Fruit fly (Drosophila melanogaster) whole organism, embryonic: Measurements from ENCODE around the gene Bcat.

Experiments
- ATbp ChIP-seq: fragments of 200-800 bp; sonication (Bioruptor generic); optimal IDR thresholded peaks from 2 replicates; lab custom pipeline; 2017; ENCODE audit warnings: missing biosample characterization, mild to moderate bottlenecking, missing genetic modification characterization, missing genetic modification reagents
- CG11504 ChIP-seq: fragments of 200-800 bp; sonication (Bioruptor generic); optimal IDR thresholded peaks from 3 replicates; lab custom pipeline; 2019; ENCODE audit warnings: missing biosample characterization, mild to moderate bottlenecking, missing genetic modification characterization, moderate library complexity
- CG12236 ChIP-seq: fragments of 200-800 bp; sonication (Bioruptor generic); optimal IDR thresholded peaks from 2 replicates; lab custom pipeline; 2016; ENCODE audit warnings: missing biosample characterization, missing genetic modification characterization
- CG1603 ChIP-seq: fragments of 200-800 bp; sonication (Bioruptor generic); optimal IDR thresholded peaks from 2 replicates; lab custom pipeline; 2019; ENCODE audit warnings: missing biosample characterization, mild to moderate bottlenecking, missing genetic modification characterization, moderate library complexity
- CG16779 ChIP-seq: fragments of 200-800 bp; sonication (Bioruptor generic); IDR thresholded peaks from 2 replicates; pipeline ENCODE4 v1.3.6; 2022; ENCODE audit warnings: missing biosample characterization, missing genetic modification characterization
- CG16813 ChIP-seq: fragments of 200-800 bp; sonication (Bioruptor generic); IDR thresholded peaks from 3 replicates; pipeline ENCODE4 v1.3.6; 2022; ENCODE audit warnings: missing biosample characterization, missing genetic modification characterization; ENCODE audit not compliant: partially characterized antibody
- CG16815 ChIP-seq: fragments of 200-800 bp; sonication (Bioruptor generic); optimal IDR thresholded peaks from 3 replicates; lab custom pipeline; 2017; ENCODE audit warnings: missing biosample characterization, mild to moderate bottlenecking, missing genetic modification characterization
- CG17385 ChIP-seq: fragments of 200-800 bp; sonication (Bioruptor generic); optimal IDR thresholded peaks from 3 replicates; lab custom pipeline; 2018; ENCODE audit warnings: missing biosample characterization, mild to moderate bottlenecking, missing genetic modification characterization
- CG17912 ChIP-seq: fragments of 200-800 bp; sonication (Bioruptor generic); optimal IDR thresholded peaks from 2 replicates; lab custom pipeline; 2018; ENCODE audit warnings: missing biosample characterization, mild to moderate bottlenecking, missing genetic modification characterization
- CG18764 ChIP-seq: fragments of 200-800 bp; sonication (Bioruptor generic); optimal IDR thresholded peaks from 3 replicates; lab custom pipeline; 2016; ENCODE audit warnings: missing biosample characterization, missing genetic modification characterization
- CG2129 ChIP-seq: fragments of 200-800 bp; sonication (Bioruptor generic); IDR thresholded peaks from 2 replicates; pipeline ENCODE4 v1.3.6; 2022; ENCODE audit warnings: missing biosample characterization, missing genetic modification characterization; ENCODE audit not compliant: partially characterized antibody
- CG2678 ChIP-seq: fragments of 200-800 bp; sonication (Bioruptor generic); optimal IDR thresholded peaks from 3 replicates; lab custom pipeline; 2019; ENCODE audit warnings: missing biosample characterization, mild to moderate bottlenecking, missing genetic modification characterization, moderate library complexity
- CG31388 ChIP-seq: fragments of 200-800 bp; sonication (Bioruptor generic); optimal IDR thresholded peaks from 2 replicates; lab custom pipeline; 2016; ENCODE audit warnings: missing biosample characterization, missing genetic modification characterization
- CG3163 ChIP-seq: fragments of 200-800 bp; sonication (Bioruptor generic); optimal IDR thresholded peaks from 3 replicates; lab custom pipeline; 2016; ENCODE audit warnings: missing biosample characterization, missing genetic modification characterization
- CG3281 ChIP-seq: fragments of 200-800 bp; sonication (Bioruptor generic); optimal IDR thresholded peaks from 3 replicates; lab custom pipeline; 2017; ENCODE audit warnings: missing biosample characterization, mild to moderate bottlenecking, missing genetic modification characterization
- CG4424 ChIP-seq: fragments of 200-800 bp; sonication (Bioruptor generic); optimal IDR thresholded peaks from 3 replicates; lab custom pipeline; 2016; ENCODE audit warnings: missing biosample characterization, missing genetic modification characterization
- CG4730 ChIP-seq: fragments of 200-800 bp; sonication (Bioruptor generic); IDR thresholded peaks from 2 replicates; pipeline ENCODE4 v1.3.6; 2022; ENCODE audit warnings: missing biosample characterization, missing genetic modification characterization
- CG6791 ChIP-seq: fragments of 200-800 bp; sonication (Bioruptor generic); IDR thresholded peaks from 3 replicates; pipeline ENCODE4 v1.3.6; 2022; ENCODE audit warnings: missing biosample characterization, missing genetic modification characterization; ENCODE audit not compliant: partially characterized antibody
- CG7556 ChIP-seq: fragments of 200-800 bp; sonication (Bioruptor generic); optimal IDR thresholded peaks from 2 replicates; lab custom pipeline; 2017; ENCODE audit warnings: missing biosample characterization, mild to moderate bottlenecking, missing genetic modification characterization
- CG7963 ChIP-seq: fragments of 200-800 bp; sonication (Bioruptor generic); IDR thresholded peaks from 3 replicates; pipeline ENCODE4 v1.3.6; 2022; ENCODE audit warnings: missing biosample characterization, missing genetic modification characterization; ENCODE audit not compliant: partially characterized antibody
- CG9437 ChIP-seq: fragments of 200-800 bp; sonication (Bioruptor generic); optimal IDR thresholded peaks from 2 replicates; lab custom pipeline; 2018; ENCODE audit warnings: missing biosample characterization, mild to moderate bottlenecking, missing genetic modification characterization
- Dfd ChIP-seq, 2 experiments: fragments of >200 bp; optimal IDR thresholded peaks; 2 replicates each; lab custom pipeline; 2017; ENCODE audit warnings: missing biosample characterization in 2 of 2, missing genetic modification characterization in 2 of 2
- Dll ChIP-seq: fragments of 200-800 bp; sonication (Bioruptor generic); IDR thresholded peaks from 4 replicates; pipeline ENCODE4 v1.3.6; 2022; ENCODE audit warnings: missing biosample characterization, missing genetic modification characterization; ENCODE audit not compliant: partially characterized antibody
- Ets65A ChIP-seq: fragments of 200-800 bp; sonication (Bioruptor generic); peaks from one replicate; lab custom pipeline; 2016; ENCODE audit warnings: missing biosample characterization, missing genetic modification characterization
- Hey ChIP-seq: fragments of 200-800 bp; sonication (Bioruptor generic); optimal IDR thresholded peaks from 3 replicates; lab custom pipeline; 2018; ENCODE audit warnings: missing biosample characterization, mild to moderate bottlenecking, missing genetic modification characterization
- HmgD ChIP-seq: fragments of 200-800 bp; sonication (Bioruptor generic); optimal IDR thresholded peaks from 3 replicates; lab custom pipeline; 2016; ENCODE audit warnings: missing biosample characterization, missing genetic modification characterization
- Hr3 ChIP-seq: fragments of 200-800 bp; sonication (Bioruptor generic); optimal IDR thresholded peaks from 3 replicates; lab custom pipeline; 2016; ENCODE audit warnings: missing biosample characterization, missing genetic modification characterization
- Hr51 ChIP-seq, 2 experiments: fragments of 200-800 bp; sonication (Bioruptor generic); optimal IDR thresholded peaks; 2 replicates in 1 of 2; 3 replicates in 1 of 2; lab custom pipeline; 2016 to 2018; ENCODE audit warnings: missing biosample characterization in 2 of 2, missing genetic modification characterization in 2 of 2, mild to moderate bottlenecking in 1 of 2, moderate library complexity in 1 of 2
- MBD-R2 ChIP-seq: fragments of 200-800 bp; sonication (Bioruptor generic); IDR thresholded peaks from 2 replicates; pipeline ENCODE4 v1.3.6; 2022; ENCODE audit warnings: missing biosample characterization, missing genetic modification characterization
- Mad ChIP-seq: fragments of 200-800 bp; sonication (Bioruptor generic); optimal IDR thresholded peaks from 2 replicates; lab custom pipeline; 2016; ENCODE audit warnings: missing biosample characterization, missing genetic modification characterization
- PHDP ChIP-seq: fragments of 200-800 bp; sonication (Bioruptor generic); optimal IDR thresholded peaks from 3 replicates; lab custom pipeline; 2018; ENCODE audit warnings: missing biosample characterization, mild to moderate bottlenecking, missing genetic modification characterization, moderate library complexity
- TFAM ChIP-seq: fragments of 200-800 bp; sonication (Bioruptor generic); optimal IDR thresholded peaks from 2 replicates; lab custom pipeline; 2017; ENCODE audit warnings: missing biosample characterization, missing genetic modification characterization, inconsistent platforms
- Trl ChIP-seq, 3 experiments: fragments of >200 bp in 2 of 3; fragments of 200-800 bp in 1 of 3; sonication (Bioruptor generic) in 1 of 3; optimal IDR thresholded peaks; 2 replicates in 1 of 3; 3 replicates in 2 of 3; lab custom pipeline; 2016 to 2017; ENCODE audit warnings: missing biosample characterization in 1 of 3, missing genetic modification characterization in 1 of 3
- Usf ChIP-seq: fragments of 200-800 bp; sonication (Bioruptor generic); optimal IDR thresholded peaks from 2 replicates; lab custom pipeline; 2017; ENCODE audit warnings: missing genotype, missing biosample characterization, missing genetic modification characterization
- da ChIP-seq: fragments of 200-800 bp; sonication (Bioruptor generic); optimal IDR thresholded peaks from 2 replicates; lab custom pipeline; 2016; ENCODE audit warnings: missing biosample characterization, missing genetic modification characterization
- fru ChIP-seq: fragments of >200 bp; optimal IDR thresholded peaks from 2 replicates; lab custom pipeline; 2017
- fu2 ChIP-seq: fragments of 200-800 bp; sonication (Bioruptor generic); optimal IDR thresholded peaks from 2 replicates; lab custom pipeline; 2016; ENCODE audit warnings: missing biosample characterization, missing genetic modification characterization
- gem ChIP-seq: fragments of 200-800 bp; sonication (Bioruptor generic); optimal IDR thresholded peaks from 2 replicates; lab custom pipeline; 2019; ENCODE audit warnings: missing biosample characterization, mild to moderate bottlenecking, missing genetic modification characterization, moderate library complexity
- gsb-n ChIP-seq: fragments of 200-800 bp; sonication (Bioruptor generic); optimal IDR thresholded peaks from 3 replicates; lab custom pipeline; 2018; ENCODE audit warnings: missing biosample characterization, mild to moderate bottlenecking, missing genetic modification characterization
- jigr1 ChIP-seq: fragments of 200-800 bp; sonication (Bioruptor generic); IDR thresholded peaks from 3 replicates; pipeline ENCODE4 v1.3.6; 2022; ENCODE audit warnings: missing biosample characterization, missing genetic modification characterization
- lola ChIP-seq, 3 experiments: fragments of >200 bp in 2 of 3; fragments of 200-800 bp in 1 of 3; sonication (Bioruptor generic) in 1 of 3; optimal IDR thresholded peaks; 2 replicates each; lab custom pipeline; 2017 to 2019; ENCODE audit warnings: missing biosample characterization in 3 of 3, missing genetic modification characterization in 3 of 3, mild to moderate bottlenecking in 1 of 3, moderate library complexity in 1 of 3
- org-1 ChIP-seq: fragments of 200-800 bp; sonication (Bioruptor generic); optimal IDR thresholded peaks from 2 replicates; lab custom pipeline; 2017; ENCODE audit warnings: missing biosample characterization, missing genetic modification characterization
- sens ChIP-seq: fragments of 200-800 bp; sonication (Bioruptor generic); peaks from one replicate; lab custom pipeline; 2016; ENCODE audit warnings: missing biosample characterization, missing genetic modification characterization
- slp2 ChIP-seq: fragments of 200-800 bp; sonication (Bioruptor generic); optimal IDR thresholded peaks from 2 replicates; lab custom pipeline; 2016; ENCODE audit warnings: missing biosample characterization, missing genetic modification characterization
- tap ChIP-seq: fragments of 200-800 bp; optimal IDR thresholded peaks from 3 replicates; lab custom pipeline; 2019; ENCODE audit warnings: missing biosample characterization, mild to moderate bottlenecking, missing genetic modification characterization, moderate library complexity
- tna ChIP-seq: fragments of 200-800 bp; sonication (Bioruptor generic); IDR thresholded peaks from 2 replicates; pipeline ENCODE4 v1.3.6; 2022; ENCODE audit warnings: missing biosample characterization, missing genetic modification characterization; ENCODE audit not compliant: partially characterized antibody
- ttk ChIP-seq: fragments of 200-800 bp; sonication (Bioruptor generic); IDR thresholded peaks from 2 replicates; pipeline ENCODE4 v2.1.2; 2022; ENCODE audit warnings: missing biosample characterization, missing genetic modification characterization
- z ChIP-seq: fragments of 200-800 bp; sonication (Bioruptor generic); IDR thresholded peaks from 3 replicates; pipeline ENCODE4 v1.3.6; 2022; ENCODE audit warnings: missing biosample characterization, missing genetic modification characterization
- zfh2 ChIP-seq: fragments of 200-800 bp; sonication (Bioruptor generic); optimal IDR thresholded peaks from 2 replicates; lab custom pipeline; 2016; ENCODE audit warnings: missing biosample characterization, missing genetic modification characterization

The Bcat gene

DNA sequence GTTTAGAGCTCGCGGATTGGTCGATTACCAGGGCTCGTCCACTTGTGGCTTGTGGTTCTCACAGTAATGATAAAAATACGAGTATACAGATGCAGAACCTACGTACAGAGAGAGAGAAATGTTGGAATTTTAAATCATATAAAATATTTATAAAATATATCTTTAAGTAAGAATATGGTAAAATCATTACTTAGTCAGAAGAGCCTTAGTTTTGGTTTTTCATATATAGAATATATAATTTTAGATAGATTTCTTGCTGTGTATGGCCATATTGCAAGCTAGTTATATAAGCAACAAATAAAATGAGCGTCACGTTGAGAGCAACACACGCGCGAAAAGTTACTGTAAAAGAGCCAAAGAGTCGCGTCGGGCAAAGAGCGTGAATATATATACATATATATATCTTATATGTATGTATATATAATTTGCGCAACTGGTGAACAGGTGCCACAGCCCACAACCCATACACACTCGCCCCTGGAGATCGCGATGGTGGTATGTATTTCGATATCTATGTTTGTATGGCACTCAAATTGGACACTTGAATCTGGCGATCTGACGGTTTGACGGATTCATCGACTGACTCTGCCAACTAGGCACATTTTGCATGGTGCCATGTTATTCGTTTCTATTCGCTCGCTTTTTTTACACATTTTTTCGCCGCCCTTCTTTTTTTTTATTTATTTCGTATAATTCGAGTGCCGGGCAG lies 6.1 kb upstream of the Bcat start (continued):
- TF ChIP-seq Dll = no peak
- TF ChIP-seq Dfd (GFP tag; optimal IDR thresholded peaks at IDR 0.05; lab: Kevin White, UChicago) = no peak
- TF ChIP-seq CG17912 (GFP tag; lab: Kevin White, UChicago) = no peak
- no peak for TF ChIP-seq CG2129 (GFP tag; lab: Robert Waterston, UW)
- TF ChIP-seq Usf (GFP tag; lab: Kevin White, UChicago) = peak; percentile 9
- no peak for TF ChIP-seq fru (lab: Kevin White, UChicago)
- TF ChIP-seq slp2 (GFP tag; lab: Kevin White, UChicago) = no peak
- peak; percentile 67; the same call in 1 of the 2 replicates for TF ChIP-seq MBD-R2
- no peak for TF ChIP-seq z
- no peak for TF ChIP-seq Mad (GFP tag; lab: Kevin White, UChicago)
- no peak for TF ChIP-seq lola (GFP tag; optimal IDR thresholded peaks at IDR 0.05; lab: Kevin White, UChicago)
- no peak for TF ChIP-seq Ets65A (GFP tag; lab: Kevin White, UChicago)
- TF ChIP-seq tna (GFP tag; lab: Robert Waterston, UW) = no peak
- TF ChIP-seq CG9437 (GFP tag; lab: Kevin White, UChicago) = peak; percentile 36
- TF ChIP-seq sens (GFP tag; lab: Kevin White, UChicago) = peak; percentile 27
- TF ChIP-seq CG18764 (GFP tag; lab: Kevin White, UChicago) = no peak
- TF ChIP-seq TFAM (GFP tag; lab: Kevin White, UChicago) = no peak
- TF ChIP-seq jigr1 = no peak
- no peak for TF ChIP-seq CG7963 (GFP tag; lab: Robert Waterston, UW)
- no peak for TF ChIP-seq zfh2 (GFP tag; lab: Kevin White, UChicago)
- peak; percentile 83 for TF ChIP-seq gem
- TF ChIP-seq CG3281 = peak; percentile 82
- TF ChIP-seq CG4730 (GFP tag; lab: Robert Waterston, UW) = peak; percentile 33; the same call in 1 of the 2 replicates
- no peak for TF ChIP-seq fu2 (GFP tag; lab: Kevin White, UChicago)
- TF ChIP-seq CG7556 = peak; percentile 67
- TF ChIP-seq Trl (optimal IDR thresholded peaks at IDR 0.05; lab: Kevin White, UChicago) = peak in 1 of 2 experiments; percentile 10
- TF ChIP-seq Trl (GFP tag; optimal IDR thresholded peaks at IDR 0.05; lab: Kevin White, UChicago) = no peak
- TF ChIP-seq Hr3 (GFP tag; lab: Kevin White, UChicago) = peak; percentile 14
- 0 out of 2 replicates have a peak, but pooled peaks have one; percentile 45 for TF ChIP-seq ttk (GFP tag; lab: Robert Waterston, UW)
- TF ChIP-seq tap (tag; lab: Kevin White, UChicago) = peak; percentile 56
- TF ChIP-seq Hey (tag; lab: Kevin White, UChicago) = no peak
- TF ChIP-seq HmgD (GFP tag; lab: Kevin White, UChicago) = no peak
- no peak for TF ChIP-seq CG1603 (tag; lab: Kevin White, UChicago)
- no peak for TF ChIP-seq gsb-n (tag; lab: Kevin White, UChicago)
- TF ChIP-seq CG17385 = peak; percentile 61
- no peak for TF ChIP-seq CG3163 (GFP tag; lab: Kevin White, UChicago)
- peak; percentile 79 for TF ChIP-seq PHDP (tag; lab: Kevin White, UChicago)
- TF ChIP-seq CG16779 (GFP tag; lab: Robert Waterston, UW) = 0 out of 2 replicates have a peak, but pooled peaks have one; percentile 3
- peak in 1 of 2 experiments; percentile 73 for TF ChIP-seq Hr51 (GFP tag; optimal IDR thresholded peaks at IDR 0.05; lab: Kevin White, UChicago)
- peak; percentile 2 for TF ChIP-seq CG4424 (GFP tag; lab: Kevin White, UChicago)
- TF ChIP-seq CG16813 = no peak
- no peak for TF ChIP-seq da (GFP tag; lab: Kevin White, UChicago)
- peak; percentile 38 for TF ChIP-seq CG16815 (GFP tag; lab: Kevin White, UChicago)
- TF ChIP-seq CG2678 (tag; lab: Kevin White, UChicago) = peak; percentile 90
- TF ChIP-seq ATbp = no peak
- TF ChIP-seq CG11504 (tag; lab: Kevin White, UChicago) = peak; percentile 75
- TF ChIP-seq CG12236 (GFP tag; lab: Kevin White, UChicago) = no peak
- TF ChIP-seq org-1 (GFP tag; lab: Kevin White, UChicago) = peak; percentile 18
- TF ChIP-seq CG31388 (GFP tag; lab: Kevin White, UChicago) = no peak
- TF ChIP-seq CG6791 (GFP tag; lab: Robert Waterston, UW) = no peak
